Worm (Caenorhabditis elegans): ENCODE data around the gene idpc-6.

- no peak for TF ChIP-seq nhr-77 (tag; optimal IDR thresholded peaks at IDR 0.05)
- TF ChIP-seq nhr-25 (tag; optimal IDR thresholded peaks at IDR 0.05) = no peak
- no peak for TF ChIP-seq lin-39 (tag; optimal IDR thresholded peaks at IDR 0.05)
- TF ChIP-seq egl-27 (tag; optimal IDR thresholded peaks at IDR 0.05) = no peak
Observed at ce11 chrV:9608256-9608655, 11.7 kb upstream of the idpc-6 start, which contains the start of gene dop-2.

Measured in whole organism, L2 larva.